Fruit fly (Drosophila melanogaster) whole organism, embryonic: ENCODE measurements around the gene c12.2.
A peak's percentile ranks its signal among the peaks of the same experiment; 100 is the strongest.

Source experiments
- Atf-2 ChIP-seq: fragments of 200-800 bp; sonication (Bioruptor generic); optimal IDR thresholded peaks from 2 replicates; lab custom pipeline; 2016; ENCODE audit warnings: missing biosample characterization, missing genetic modification characterization
- Atf6 ChIP-seq: fragments of 200-800 bp; sonication (Bioruptor generic); IDR thresholded peaks from 2 replicates; pipeline ENCODE4 v1.3.6; 2022; ENCODE audit warnings: missing biosample characterization, missing genetic modification characterization
- Bgb ChIP-seq: fragments of 200-800 bp; sonication (Bioruptor generic); IDR thresholded peaks from 2 replicates; pipeline ENCODE4 v1.3.6; 2022; ENCODE audit warnings: missing biosample characterization, missing genetic modification characterization; ENCODE audit not compliant: partially characterized antibody
- BtbVII ChIP-seq: fragments of 200-800 bp; sonication (Bioruptor generic); optimal IDR thresholded peaks from 3 replicates; lab custom pipeline; 2017; ENCODE audit warnings: missing biosample characterization, mild to moderate bottlenecking, missing genetic modification characterization
- C15 ChIP-seq: fragments of 200-800 bp; sonication (Bioruptor generic); IDR thresholded peaks from 3 replicates; pipeline ENCODE4 v1.3.6; 2022; ENCODE audit warnings: missing biosample characterization, missing genetic modification characterization
- CG10274 ChIP-seq: fragments of 200-800 bp; sonication (Bioruptor generic); optimal IDR thresholded peaks from 3 replicates; lab custom pipeline; 2017; ENCODE audit warnings: missing biosample characterization, mild to moderate bottlenecking, missing genetic modification characterization
- CG10462 ChIP-seq: fragments of 200-800 bp; sonication (Bioruptor generic); optimal IDR thresholded peaks from 2 replicates; lab custom pipeline; 2016; ENCODE audit warnings: missing biosample characterization, missing genetic modification characterization
- CG10543 ChIP-seq: fragments of 200-800 bp; sonication (Bioruptor generic); optimal IDR thresholded peaks from 3 replicates; lab custom pipeline; 2017; ENCODE audit warnings: missing biosample characterization, mild to moderate bottlenecking, missing genetic modification characterization, moderate library complexity
- CG10565 ChIP-seq: fragments of 200-800 bp; sonication (Bioruptor generic); optimal IDR thresholded peaks from 3 replicates; lab custom pipeline; 2016; ENCODE audit warnings: missing biosample characterization, mild to moderate bottlenecking, missing genetic modification characterization
- CG10979 ChIP-seq: fragments of 200-800 bp; sonication (Bioruptor generic); optimal IDR thresholded peaks from 2 replicates; lab custom pipeline; 2018; ENCODE audit warnings: missing biosample characterization, mild to moderate bottlenecking, missing genetic modification characterization, moderate library complexity
- CG11504 ChIP-seq: fragments of 200-800 bp; sonication (Bioruptor generic); optimal IDR thresholded peaks from 3 replicates; lab custom pipeline; 2019; ENCODE audit warnings: missing biosample characterization, mild to moderate bottlenecking, missing genetic modification characterization, moderate library complexity
- CG12769 ChIP-seq: fragments of 200-800 bp; sonication (Bioruptor generic); optimal IDR thresholded peaks from 2 replicates; lab custom pipeline; 2019; ENCODE audit warnings: missing biosample characterization, mild to moderate bottlenecking, missing genetic modification characterization, moderate library complexity
- CG13287 ChIP-seq: fragments of 200-800 bp; sonication (Bioruptor generic); IDR thresholded peaks from 2 replicates; pipeline ENCODE4 v1.3.6; 2022; ENCODE audit warnings: missing biosample characterization, missing genetic modification characterization; ENCODE audit not compliant: partially characterized antibody
- CG2116 ChIP-seq: fragments of 200-800 bp; sonication (Bioruptor generic); optimal IDR thresholded peaks from 3 replicates; lab custom pipeline; 2018; ENCODE audit warnings: missing biosample characterization, mild to moderate bottlenecking, missing genetic modification characterization
- CG33213 ChIP-seq: fragments of 200-800 bp; sonication (Bioruptor generic); optimal IDR thresholded peaks from 3 replicates; lab custom pipeline; 2016; ENCODE audit warnings: missing biosample characterization, missing genetic modification characterization
- CG6254 ChIP-seq: fragments of 200-800 bp; sonication (Bioruptor generic); optimal IDR thresholded peaks from 3 replicates; lab custom pipeline; 2017; ENCODE audit warnings: mild to moderate bottlenecking, missing biosample characterization, missing genetic modification reagents, missing genetic modification characterization
- CG8290 ChIP-seq, 3 experiments: fragments of 200-800 bp; sonication (Bioruptor generic); optimal IDR thresholded peaks; 2 replicates each; lab custom pipeline; 2016 to 2019; ENCODE audit warnings: missing biosample characterization in 3 of 3, missing genetic modification characterization in 3 of 3, mild to moderate bottlenecking in 2 of 3, moderate library complexity in 1 of 3
- CrebB ChIP-seq: fragments of 200-800 bp; sonication (Bioruptor generic); optimal IDR thresholded peaks from 3 replicates; lab custom pipeline; 2018; ENCODE audit warnings: missing biosample characterization, mild to moderate bottlenecking, missing genetic modification characterization
- Doc3 ChIP-seq: fragments of 200-800 bp; sonication (Bioruptor generic); IDR thresholded peaks from 3 replicates; pipeline ENCODE4 v1.3.6; 2022; ENCODE audit warnings: missing biosample characterization, missing genetic modification characterization; ENCODE audit not compliant: partially characterized antibody
- Drgx ChIP-seq: fragments of 200-800 bp; sonication (Bioruptor generic); IDR thresholded peaks from 2 replicates; pipeline ENCODE4 v1.3.6; 2022; ENCODE audit warnings: missing biosample characterization, missing genetic modification characterization
- Fer1 ChIP-seq: fragments of 200-800 bp; sonication (Bioruptor generic); optimal IDR thresholded peaks from 2 replicates; lab custom pipeline; 2017; ENCODE audit warnings: missing biosample characterization, mild to moderate bottlenecking, missing genetic modification characterization
- H15 ChIP-seq: fragments of 200-800 bp; sonication (Bioruptor generic); IDR thresholded peaks from 3 replicates; pipeline ENCODE4 v1.3.6; 2022; ENCODE audit warnings: missing biosample characterization, missing genetic modification characterization
- HmgD ChIP-seq: fragments of 200-800 bp; sonication (Bioruptor generic); optimal IDR thresholded peaks from 3 replicates; lab custom pipeline; 2016; ENCODE audit warnings: missing biosample characterization, missing genetic modification characterization
- Hmx ChIP-seq: fragments of 200-800 bp; sonication (Bioruptor generic); optimal IDR thresholded peaks from 2 replicates; lab custom pipeline; 2016; ENCODE audit warnings: missing biosample characterization, missing genetic modification characterization
- Nf-YC ChIP-seq: fragments of 200-800 bp; optimal IDR thresholded peaks from 3 replicates; lab custom pipeline; 2019; ENCODE audit warnings: missing biosample characterization, mild to moderate bottlenecking, missing genetic modification characterization, moderate library complexity
- Xrp1 ChIP-seq: fragments of 200-800 bp; sonication (Bioruptor generic); IDR thresholded peaks from 2 replicates; pipeline ENCODE4 v1.3.6; 2022; ENCODE audit warnings: missing biosample characterization, missing genetic modification characterization
- ato ChIP-seq: fragments of 200-800 bp; sonication (Bioruptor generic); IDR thresholded peaks from 2 replicates; pipeline ENCODE4 v1.3.6; 2022; ENCODE audit warnings: missing biosample characterization, missing genetic modification characterization; ENCODE audit not compliant: partially characterized antibody
- bigmax ChIP-seq: fragments of 200-800 bp; sonication (Bioruptor generic); optimal IDR thresholded peaks from 2 replicates; lab custom pipeline; 2018; ENCODE audit warnings: missing biosample characterization, mild to moderate bottlenecking, missing genetic modification characterization
- btn ChIP-seq: fragments of 200-800 bp; sonication (Bioruptor generic); optimal IDR thresholded peaks from 2 replicates; lab custom pipeline; 2016; ENCODE audit warnings: missing biosample characterization, missing genetic modification characterization
- cas ChIP-seq: fragments of 200-800 bp; sonication (Bioruptor generic); IDR thresholded peaks from 2 replicates; pipeline ENCODE4 v1.3.6; 2022; ENCODE audit warnings: missing biosample characterization, missing genetic modification characterization
- en ChIP-seq: fragments of 200-800 bp; sonication (Bioruptor generic); optimal IDR thresholded peaks from 2 replicates; lab custom pipeline; 2016; ENCODE audit warnings: missing biosample characterization, missing genetic modification characterization
- fd96Cb ChIP-seq: fragments of 200-800 bp; sonication (Bioruptor generic); optimal IDR thresholded peaks from 2 replicates; lab custom pipeline; 2018; ENCODE audit warnings: missing biosample characterization, mild to moderate bottlenecking, missing genetic modification characterization, moderate library complexity
- fu2 ChIP-seq: fragments of 200-800 bp; sonication (Bioruptor generic); optimal IDR thresholded peaks from 2 replicates; lab custom pipeline; 2016; ENCODE audit warnings: missing biosample characterization, missing genetic modification characterization
- ham ChIP-seq: fragments of 200-800 bp; sonication (Bioruptor generic); IDR thresholded peaks from 2 replicates; pipeline ENCODE4 v1.3.6; 2022; ENCODE audit warnings: missing biosample characterization, missing genetic modification characterization
- hb ChIP-seq: fragments of 200-800 bp; sonication (Bioruptor generic); IDR thresholded peaks from 3 replicates; pipeline ENCODE4 v1.3.6; 2022; ENCODE audit warnings: missing biosample characterization, missing genetic modification characterization; ENCODE audit not compliant: partially characterized antibody
- inv ChIP-seq: fragments of 200-800 bp; sonication (Bioruptor generic); IDR thresholded peaks from 2 replicates; pipeline ENCODE4 v1.3.6; 2022; ENCODE audit warnings: missing biosample characterization, missing genetic modification characterization; ENCODE audit not compliant: partially characterized antibody
- lab ChIP-seq: fragments of 200-800 bp; sonication (Bioruptor generic); optimal IDR thresholded peaks from 3 replicates; lab custom pipeline; 2017; ENCODE audit warnings: missing biosample characterization, missing genetic modification characterization, mild to moderate bottlenecking, moderate library complexity, missing genetic modification reagents
- lov ChIP-seq, 2 experiments: fragments of 200-800 bp in 1 of 2; fragments of >200 bp in 1 of 2; sonication (Bioruptor generic) in 1 of 2; IDR thresholded peaks in 1 of 2; optimal IDR thresholded peaks in 1 of 2; 2 replicates in 1 of 2; 3 replicates in 1 of 2; pipeline versions ENCODE4 v1.3.6 to Lab custom; 2017 to 2022; ENCODE audit warnings: missing biosample characterization in 1 of 2, missing genetic modification characterization in 1 of 2
- nerfin-1 ChIP-seq: fragments of 200-800 bp; sonication (Bioruptor generic); optimal IDR thresholded peaks from 3 replicates; lab custom pipeline; 2019; ENCODE audit warnings: missing biosample characterization, mild to moderate bottlenecking, missing genetic modification characterization, moderate library complexity
- odd ChIP-seq: fragments of 200-800 bp; sonication (Bioruptor generic); optimal IDR thresholded peaks from 2 replicates; lab custom pipeline; 2017; ENCODE audit warnings: missing biosample characterization, mild to moderate bottlenecking, missing genetic modification characterization
- pb ChIP-seq: fragments of 200-800 bp; sonication (Bioruptor generic); optimal IDR thresholded peaks from 3 replicates; lab custom pipeline; 2016; ENCODE audit warnings: missing biosample characterization, missing genetic modification characterization
- sim ChIP-seq: fragments of 200-800 bp; sonication (Bioruptor generic); IDR thresholded peaks from 2 replicates; pipeline ENCODE4 v1.3.6; 2022; ENCODE audit warnings: missing biosample characterization, missing genetic modification characterization
- slbo ChIP-seq: fragments of 200-800 bp; sonication (Bioruptor generic); IDR thresholded peaks from 2 replicates; pipeline ENCODE4 v1.3.6; 2022; ENCODE audit warnings: missing biosample characterization, missing genetic modification characterization
- sr ChIP-seq: fragments of 200-800 bp; sonication (Bioruptor generic); IDR thresholded peaks from 3 replicates; pipeline ENCODE4 v1.3.6; 2022; ENCODE audit warnings: missing biosample characterization, missing genetic modification characterization
- tap ChIP-seq: fragments of 200-800 bp; optimal IDR thresholded peaks from 3 replicates; lab custom pipeline; 2019; ENCODE audit warnings: missing biosample characterization, mild to moderate bottlenecking, missing genetic modification characterization, moderate library complexity
- ttk ChIP-seq: fragments of 200-800 bp; sonication (Bioruptor generic); IDR thresholded peaks from 2 replicates; pipeline ENCODE4 v2.1.2; 2022; ENCODE audit warnings: missing biosample characterization, missing genetic modification characterization
- unpg ChIP-seq: fragments of 200-800 bp; sonication (Bioruptor generic); optimal IDR thresholded peaks from 3 replicates; lab custom pipeline; 2018; ENCODE audit warnings: missing biosample characterization, mild to moderate bottlenecking, missing genetic modification characterization, moderate library complexity

c12.2 gene

DNA sequence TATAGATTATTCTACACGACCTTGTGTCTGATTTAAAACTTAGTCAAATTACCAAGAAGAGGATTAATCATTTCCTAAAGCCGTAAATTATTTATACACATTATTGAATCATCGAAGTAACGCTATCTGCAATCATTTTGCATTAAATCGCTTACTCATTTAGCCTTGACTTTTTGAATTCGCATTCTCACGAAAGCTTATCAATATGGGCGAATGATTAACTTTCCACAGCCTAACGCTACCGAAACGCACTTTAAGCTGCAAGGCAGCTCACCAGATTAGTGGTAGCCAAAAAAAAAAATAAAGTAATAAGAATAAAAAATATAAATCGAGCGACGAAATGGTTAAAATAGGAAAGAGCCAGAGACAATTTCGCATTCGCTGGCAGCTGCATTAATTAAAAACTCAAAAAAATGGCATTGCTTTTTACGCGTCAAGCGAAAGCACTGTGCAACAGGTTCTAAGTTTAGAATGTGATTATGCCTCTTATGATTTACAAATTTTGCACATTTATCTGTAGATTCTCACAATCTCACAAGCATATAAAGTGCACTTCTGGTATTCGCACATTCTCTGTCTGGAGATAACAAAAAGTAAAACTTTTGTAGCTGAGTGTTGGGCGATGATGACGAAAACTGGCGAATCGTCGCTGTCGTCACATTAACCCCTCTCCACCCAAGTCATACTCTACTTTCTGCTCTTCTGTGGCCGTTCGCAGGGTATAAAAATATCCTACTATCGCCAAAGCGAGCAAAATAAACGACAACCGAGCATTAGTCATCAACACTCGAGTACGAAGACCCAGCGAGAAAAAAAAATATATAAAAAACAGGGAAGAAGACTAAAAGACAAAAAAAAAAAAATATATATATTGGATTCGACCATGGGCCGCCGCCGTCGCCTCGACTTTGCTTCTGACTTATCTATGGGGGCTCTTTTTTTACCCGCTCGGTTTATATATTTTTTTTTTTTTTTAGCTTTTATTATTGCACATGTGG, 24.6 kb downstream of the c12.2 start (continued):
- TF ChIP-seq Doc3 (GFP tag; lab: Robert Waterston, UW): no peak
- TF ChIP-seq CG2116 (GFP tag; lab: Kevin White, UChicago): no peak
- TF ChIP-seq Nf-YC: no peak
- TF ChIP-seq pb (GFP tag; lab: Kevin White, UChicago): peak; percentile 63
- no peak for TF ChIP-seq sr (GFP tag; lab: Robert Waterston, UW)
- TF ChIP-seq CG12769 (tag; lab: Kevin White, UChicago): peak; percentile 89
- TF ChIP-seq CG33213 (GFP tag; lab: Kevin White, UChicago): peak; percentile 15
- no peak for TF ChIP-seq ato
- TF ChIP-seq Hmx (GFP tag; lab: Kevin White, UChicago): peak; percentile 31
- no peak for TF ChIP-seq CG10543 (GFP tag; lab: Kevin White, UChicago)
- no peak for TF ChIP-seq Bgb (GFP tag; lab: Robert Waterston, UW)
- TF ChIP-seq CG10274: peak; percentile 45
- no peak for TF ChIP-seq bigmax (GFP tag; lab: Kevin White, UChicago)
- TF ChIP-seq Drgx (GFP tag; lab: Robert Waterston, UW): peak; percentile 86
- TF ChIP-seq nerfin-1: no peak
- no peak for TF ChIP-seq hb (GFP tag; lab: Robert Waterston, UW)
- TF ChIP-seq unpg (GFP tag; lab: Kevin White, UChicago): peak; percentile 73
- peak; percentile 54 for TF ChIP-seq CrebB (tag; lab: Kevin White, UChicago)
- no peak for TF ChIP-seq odd (GFP tag; lab: Kevin White, UChicago)
- TF ChIP-seq CG10462 (GFP tag; lab: Kevin White, UChicago): no peak
- no peak for TF ChIP-seq HmgD (GFP tag; lab: Kevin White, UChicago)
- peak; percentile 47 for TF ChIP-seq fu2 (GFP tag; lab: Kevin White, UChicago)
- TF ChIP-seq ttk (GFP tag; lab: Robert Waterston, UW): peak; percentile 42; the same call in 1 of the 2 replicates
- TF ChIP-seq Atf6 (GFP tag; lab: Robert Waterston, UW): peak; percentile 60; the same call in 1 of the 2 replicates
- TF ChIP-seq Fer1 (GFP tag; lab: Kevin White, UChicago): peak; percentile 58
- no peak for TF ChIP-seq en (GFP tag; lab: Kevin White, UChicago)
- no peak for TF ChIP-seq inv (GFP tag; lab: Robert Waterston, UW)
- TF ChIP-seq CG10565: no peak
- TF ChIP-seq CG6254 (GFP tag; lab: Kevin White, UChicago): no peak
- TF ChIP-seq ham (GFP tag; lab: Robert Waterston, UW): no peak
- TF ChIP-seq fd96Cb: peak; percentile 52
- TF ChIP-seq C15: peak; percentile 66; the same call in 2 of the 3 replicates
- TF ChIP-seq Xrp1 (GFP tag; lab: Robert Waterston, UW): no peak
- TF ChIP-seq CG8290 (GFP tag; optimal IDR thresholded peaks at IDR 0.05; lab: Kevin White, UChicago): no peak
- TF ChIP-seq CG8290 (tag; optimal IDR thresholded peaks at IDR 0.05; lab: Kevin White, UChicago): peak in 1 of 2 experiments; percentile 93
- no peak for TF ChIP-seq H15 (GFP tag; lab: Robert Waterston, UW)
- TF ChIP-seq sim: no peak
- TF ChIP-seq lov (optimal IDR thresholded peaks at IDR 0.05; lab: Kevin White, UChicago): no peak
- TF ChIP-seq lov (GFP tag; IDR thresholded peaks at IDR 0.05; lab: Robert Waterston, UW): no peak
- TF ChIP-seq BtbVII (GFP tag; lab: Kevin White, UChicago): peak; percentile 70
- TF ChIP-seq Atf-2 (GFP tag; lab: Kevin White, UChicago): peak; percentile 43
- peak; percentile 66 for TF ChIP-seq CG11504 (tag; lab: Kevin White, UChicago)
- peak; percentile 47; the same call in 1 of the 2 replicates for TF ChIP-seq cas (GFP tag; lab: Robert Waterston, UW)
- TF ChIP-seq CG10979: no peak
- TF ChIP-seq btn (GFP tag; lab: Kevin White, UChicago): no peak
- peak; percentile 87 for TF ChIP-seq slbo (GFP tag; lab: Robert Waterston, UW)
- TF ChIP-seq tap: peak; percentile 31
- TF ChIP-seq CG13287 (GFP tag; lab: Robert Waterston, UW): no peak
- TF ChIP-seq lab (GFP tag; lab: Kevin White, UChicago): peak; percentile 86
